Worm (Caenorhabditis elegans) whole organism, young adult: Measurements from ENCODE around the gene gcy-31.

Experiments
- C06A6.2 ChIP-seq: fragments of 200-800 bp; sonication (Bioruptor generic); conservative IDR thresholded peaks from 2 replicates; pipeline ENCODE4 v1.3.6; 2022; ENCODE audit warnings: missing genetic modification characterization, missing compliant biosample characterization
- aptf-2 ChIP-seq: fragments of 200-800 bp; sonication (Bioruptor generic); conservative IDR thresholded peaks from 2 replicates; pipeline ENCODE4 v1.3.6; 2022; ENCODE audit warnings: missing genetic modification reagents, missing genetic modification characterization, missing compliant biosample characterization
- bed-2 ChIP-seq: fragments of 200-800 bp; sonication (Bioruptor generic); IDR thresholded peaks from 2 replicates; pipeline ENCODE4 v1.3.6; 2022; ENCODE audit warnings: missing genetic modification reagents, missing genetic modification characterization, missing compliant biosample characterization
- ekl-4 ChIP-seq: fragments of 200-800 bp; sonication (Bioruptor generic); IDR thresholded peaks from 2 replicates; pipeline ENCODE4 v1.3.6; 2022; ENCODE audit warnings: missing genetic modification reagents, missing genetic modification characterization, missing compliant biosample characterization
- unc-62 ChIP-seq: fragments of 150-350 bp; optimal IDR thresholded peaks from 2 replicates; lab custom pipeline; 2014; ENCODE audit warnings: missing biosample characterization, missing genetic modification reagents, missing genetic modification characterization

DNA sequence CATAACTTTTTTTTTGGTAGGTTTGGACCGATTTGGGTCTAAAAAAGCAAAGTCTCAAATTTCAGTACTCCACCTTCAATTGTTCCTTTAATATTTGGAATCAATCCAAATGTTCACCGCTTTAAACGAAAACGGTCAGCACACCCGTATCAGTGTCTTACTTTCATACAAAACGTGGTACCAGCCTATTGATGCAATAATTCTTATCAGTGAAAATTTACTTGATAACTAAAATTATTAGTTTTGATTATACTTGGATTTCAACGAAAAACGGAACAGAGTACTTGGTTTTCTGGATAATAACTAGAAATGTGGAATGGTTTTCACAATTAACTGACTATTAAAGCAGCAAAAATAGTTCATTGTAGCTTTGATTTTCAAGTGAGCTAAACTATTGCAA lies 56.6 kb downstream of the gcy-31 start:
- TF ChIP-seq C06A6.2 (GFP tag; lab: Robert Waterston, UW) = no peak
- no peak for TF ChIP-seq bed-2 (GFP tag; lab: Robert Waterston, UW)
- no peak for TF ChIP-seq ekl-4 (GFP tag; lab: Robert Waterston, UW)
- no peak for TF ChIP-seq unc-62 (GFP tag; lab: Kevin White, UChicago)
- TF ChIP-seq aptf-2 = no peak
